Fruit fly (Drosophila melanogaster) whole organism, embryonic: ENCODE measurements around the gene CG3625.

Source experiments
- Abd-B ChIP-seq: fragments of 200-800 bp; sonication (Bioruptor generic); optimal IDR thresholded peaks from 2 replicates; lab custom pipeline; 2018; ENCODE audit warnings: missing biosample characterization, mild to moderate bottlenecking, missing genetic modification characterization, moderate library complexity
- CG10565 ChIP-seq: fragments of 200-800 bp; sonication (Bioruptor generic); optimal IDR thresholded peaks from 3 replicates; lab custom pipeline; 2016; ENCODE audit warnings: missing biosample characterization, mild to moderate bottlenecking, missing genetic modification characterization
- CG11560 ChIP-seq: fragments of 200-800 bp; sonication (Bioruptor generic); IDR thresholded peaks from 3 replicates; pipeline ENCODE4 v1.3.6; 2022; ENCODE audit warnings: missing biosample characterization, missing genetic modification characterization
- CG12744 ChIP-seq: fragments of 200-800 bp; sonication (Bioruptor generic); optimal IDR thresholded peaks from 2 replicates; lab custom pipeline; 2016; ENCODE audit warnings: missing biosample characterization, missing genetic modification characterization
- CG14667 ChIP-seq: fragments of 200-800 bp; sonication (Bioruptor generic); IDR thresholded peaks from 2 replicates; pipeline ENCODE4 v1.3.6; 2022; ENCODE audit warnings: missing biosample characterization, missing genetic modification characterization
- CG15479 ChIP-seq: fragments of 200-800 bp; sonication (Bioruptor generic); optimal IDR thresholded peaks from 3 replicates; lab custom pipeline; 2019; ENCODE audit warnings: missing biosample characterization, mild to moderate bottlenecking, missing genetic modification characterization, moderate library complexity
- CG15514 ChIP-seq: fragments of 200-800 bp; sonication (Bioruptor generic); optimal IDR thresholded peaks from 3 replicates; lab custom pipeline; 2017; ENCODE audit warnings: missing biosample characterization, missing genetic modification characterization, mild to moderate bottlenecking, moderate library complexity, missing genetic modification reagents
- CG15601 ChIP-seq: fragments of 200-800 bp; sonication (Bioruptor generic); optimal IDR thresholded peaks from 3 replicates; lab custom pipeline; 2019; ENCODE audit warnings: missing biosample characterization, mild to moderate bottlenecking, missing genetic modification characterization, moderate library complexity
- CG17186 ChIP-seq: fragments of 200-800 bp; sonication (Bioruptor generic); optimal IDR thresholded peaks from 3 replicates; lab custom pipeline; 2017; ENCODE audit warnings: missing biosample characterization, missing genetic modification reagents, missing genetic modification characterization
- CG18262 ChIP-seq: fragments of 200-800 bp; optimal IDR thresholded peaks from 3 replicates; lab custom pipeline; 2019; ENCODE audit warnings: missing biosample characterization, mild to moderate bottlenecking, missing genetic modification characterization, moderate library complexity
- CG30020 ChIP-seq: fragments of 200-800 bp; optimal IDR thresholded peaks from 2 replicates; lab custom pipeline; 2019; ENCODE audit warnings: missing biosample characterization, mild to moderate bottlenecking, missing genetic modification characterization, moderate library complexity
- CG32772 ChIP-seq: fragments of 200-800 bp; sonication (Bioruptor generic); IDR thresholded peaks from 2 replicates; pipeline ENCODE4 v1.3.6; 2022; ENCODE audit warnings: missing biosample characterization, missing genetic modification characterization
- CG3838 ChIP-seq: fragments of 200-800 bp; sonication (Bioruptor generic); optimal IDR thresholded peaks from 3 replicates; lab custom pipeline; 2016; ENCODE audit warnings: missing biosample characterization, missing genetic modification characterization
- CG6272 ChIP-seq: fragments of 200-800 bp; sonication (Bioruptor generic); IDR thresholded peaks from 2 replicates; pipeline ENCODE4 v1.3.6; 2022; ENCODE audit warnings: missing biosample characterization, missing genetic modification characterization
- CG6791 ChIP-seq: fragments of 200-800 bp; sonication (Bioruptor generic); IDR thresholded peaks from 3 replicates; pipeline ENCODE4 v1.3.6; 2022; ENCODE audit warnings: missing biosample characterization, missing genetic modification characterization; ENCODE audit not compliant: partially characterized antibody
- CG7271 ChIP-seq: fragments of 200-800 bp; sonication (Bioruptor generic); optimal IDR thresholded peaks from 2 replicates; lab custom pipeline; 2018; ENCODE audit warnings: missing biosample characterization, mild to moderate bottlenecking, missing genetic modification characterization, moderate library complexity
- D ChIP-seq, 2 experiments: fragments of 200-800 bp in 1 of 2; fragments of >200 bp in 1 of 2; sonication (Bioruptor generic) in 1 of 2; optimal IDR thresholded peaks; 2 replicates in 1 of 2; 3 replicates in 1 of 2; lab custom pipeline; 2017; ENCODE audit warnings: mild to moderate bottlenecking in 1 of 2, missing biosample characterization in 1 of 2, missing genetic modification characterization in 1 of 2, missing genetic modification reagents in 1 of 2
- D19A ChIP-seq: fragments of 200-800 bp; optimal IDR thresholded peaks from 3 replicates; lab custom pipeline; 2019; ENCODE audit warnings: missing biosample characterization, mild to moderate bottlenecking, missing genetic modification characterization, moderate library complexity
- Dek ChIP-seq: fragments of 200-800 bp; sonication (Bioruptor generic); optimal IDR thresholded peaks from 3 replicates; lab custom pipeline; 2019; ENCODE audit warnings: missing biosample characterization, mild to moderate bottlenecking, missing genetic modification characterization, moderate library complexity
- Drgx ChIP-seq: fragments of 200-800 bp; sonication (Bioruptor generic); IDR thresholded peaks from 2 replicates; pipeline ENCODE4 v1.3.6; 2022; ENCODE audit warnings: missing biosample characterization, missing genetic modification characterization
- E2f2 ChIP-seq: fragments of 200-800 bp; sonication (Bioruptor generic); IDR thresholded peaks from 2 replicates; pipeline ENCODE4 v1.3.6; 2022; ENCODE audit warnings: missing biosample characterization, missing genetic modification characterization
- H2.0 ChIP-seq: fragments of 200-800 bp; sonication (Bioruptor generic); IDR thresholded peaks from 2 replicates; pipeline ENCODE4 v1.3.6; 2022; ENCODE audit warnings: missing biosample characterization, missing genetic modification characterization
- HmgZ ChIP-seq: fragments of 200-800 bp; sonication (Bioruptor generic); optimal IDR thresholded peaks from 2 replicates; lab custom pipeline; 2018; ENCODE audit warnings: missing biosample characterization, mild to moderate bottlenecking, missing genetic modification characterization
- Hr78 ChIP-seq, 2 experiments: fragments of 200-800 bp in 1 of 2; fragments of >200 bp in 1 of 2; sonication (Bioruptor generic) in 1 of 2; optimal IDR thresholded peaks; 2 replicates each; lab custom pipeline; 2017 to 2019; ENCODE audit warnings: missing biosample characterization in 2 of 2, missing genetic modification characterization in 2 of 2, mild to moderate bottlenecking in 1 of 2, moderate library complexity in 1 of 2
- Hsf ChIP-seq: fragments of 200-800 bp; sonication (Bioruptor generic); optimal IDR thresholded peaks from 3 replicates; lab custom pipeline; 2016; ENCODE audit warnings: missing biosample characterization, missing genetic modification characterization
- NC2α ChIP-seq: fragments of 200-800 bp; sonication (Bioruptor generic); optimal IDR thresholded peaks from 2 replicates; lab custom pipeline; 2016; ENCODE audit warnings: missing biosample characterization, missing genetic modification characterization
- Side ChIP-seq: fragments of 200-800 bp; sonication (Bioruptor generic); optimal IDR thresholded peaks from 2 replicates; lab custom pipeline; 2016; ENCODE audit warnings: missing biosample characterization, missing genetic modification characterization
- Trl ChIP-seq, 3 experiments: fragments of >200 bp in 2 of 3; fragments of 200-800 bp in 1 of 3; sonication (Bioruptor generic) in 1 of 3; optimal IDR thresholded peaks; 2 replicates in 1 of 3; 3 replicates in 2 of 3; lab custom pipeline; 2016 to 2017; ENCODE audit warnings: missing biosample characterization in 1 of 3, missing genetic modification characterization in 1 of 3
- Xrp1 ChIP-seq: fragments of 200-800 bp; sonication (Bioruptor generic); IDR thresholded peaks from 2 replicates; pipeline ENCODE4 v1.3.6; 2022; ENCODE audit warnings: missing biosample characterization, missing genetic modification characterization
- ap ChIP-seq: fragments of 200-800 bp; sonication (Bioruptor generic); IDR thresholded peaks from 2 replicates; pipeline ENCODE4 v1.3.6; 2022; ENCODE audit warnings: missing biosample characterization, missing genetic modification characterization
- bigmax ChIP-seq: fragments of 200-800 bp; sonication (Bioruptor generic); optimal IDR thresholded peaks from 2 replicates; lab custom pipeline; 2018; ENCODE audit warnings: missing biosample characterization, mild to moderate bottlenecking, missing genetic modification characterization
- caup ChIP-seq: fragments of 200-800 bp; sonication (Bioruptor generic); optimal IDR thresholded peaks from 3 replicates; lab custom pipeline; 2017; ENCODE audit warnings: missing biosample characterization, mild to moderate bottlenecking, missing genetic modification characterization, moderate library complexity; ENCODE audit not compliant: severe bottlenecking
- crc ChIP-seq: fragments of 200-800 bp; sonication (Bioruptor generic); optimal IDR thresholded peaks from 2 replicates; lab custom pipeline; 2016; ENCODE audit warnings: missing biosample characterization, missing genetic modification characterization
- da ChIP-seq: fragments of 200-800 bp; sonication (Bioruptor generic); optimal IDR thresholded peaks from 2 replicates; lab custom pipeline; 2016; ENCODE audit warnings: missing biosample characterization, missing genetic modification characterization
- dati ChIP-seq: fragments of 200-800 bp; sonication (Bioruptor generic); IDR thresholded peaks from 2 replicates; pipeline ENCODE4 v1.3.6; 2022; ENCODE audit warnings: missing biosample characterization, missing genetic modification characterization
- dmrt99B ChIP-seq: fragments of 200-800 bp; sonication (Bioruptor generic); optimal IDR thresholded peaks from 2 replicates; lab custom pipeline; 2018; ENCODE audit warnings: missing biosample characterization, mild to moderate bottlenecking, missing genetic modification characterization, moderate library complexity
- fu2 ChIP-seq: fragments of 200-800 bp; sonication (Bioruptor generic); optimal IDR thresholded peaks from 2 replicates; lab custom pipeline; 2016; ENCODE audit warnings: missing biosample characterization, missing genetic modification characterization
- jumu ChIP-seq: fragments of 200-800 bp; sonication (Bioruptor generic); optimal IDR thresholded peaks from 3 replicates; lab custom pipeline; 2016; ENCODE audit warnings: missing biosample characterization, missing genetic modification characterization
- ken ChIP-seq: fragments of 200-800 bp; sonication (Bioruptor generic); IDR thresholded peaks from 3 replicates; pipeline ENCODE4 v1.3.6; 2022; ENCODE audit warnings: missing biosample characterization, missing genetic modification characterization
- lbe ChIP-seq: fragments of 200-800 bp; sonication (Bioruptor generic); optimal IDR thresholded peaks from 2 replicates; lab custom pipeline; 2016; ENCODE audit warnings: missing biosample characterization, mild to moderate bottlenecking, missing genetic modification characterization
- nau ChIP-seq: fragments of 200-800 bp; sonication (Bioruptor generic); optimal IDR thresholded peaks from 3 replicates; lab custom pipeline; 2017; ENCODE audit warnings: missing biosample characterization, mild to moderate bottlenecking, missing genetic modification characterization, missing genetic modification reagents
- oc ChIP-seq: fragments of 200-800 bp; sonication (Bioruptor generic); optimal IDR thresholded peaks from 2 replicates; lab custom pipeline; 2018; ENCODE audit warnings: missing biosample characterization, mild to moderate bottlenecking, missing genetic modification characterization, moderate library complexity
- otp ChIP-seq: fragments of 200-800 bp; sonication (Bioruptor generic); IDR thresholded peaks from 3 replicates; pipeline ENCODE4, ENCODE4 v1.3.6; 2022; ENCODE audit warnings: missing biosample characterization, missing genetic modification characterization
- repo ChIP-seq: fragments of 200-800 bp; sonication (Bioruptor generic); optimal IDR thresholded peaks from 2 replicates; lab custom pipeline; 2016; ENCODE audit warnings: missing biosample characterization, missing genetic modification characterization
- shn ChIP-seq: fragments of 200-800 bp; sonication (Bioruptor generic); optimal IDR thresholded peaks from 3 replicates; lab custom pipeline; 2016; ENCODE audit warnings: missing biosample characterization, missing genetic modification characterization
- sqz ChIP-seq: fragments of 200-800 bp; sonication (Bioruptor generic); optimal IDR thresholded peaks from 3 replicates; lab custom pipeline; 2018; ENCODE audit warnings: missing biosample characterization, mild to moderate bottlenecking, missing genetic modification characterization
- tap ChIP-seq: fragments of 200-800 bp; optimal IDR thresholded peaks from 3 replicates; lab custom pipeline; 2019; ENCODE audit warnings: missing biosample characterization, mild to moderate bottlenecking, missing genetic modification characterization, moderate library complexity
- tna ChIP-seq: fragments of 200-800 bp; sonication (Bioruptor generic); IDR thresholded peaks from 2 replicates; pipeline ENCODE4 v1.3.6; 2022; ENCODE audit warnings: missing biosample characterization, missing genetic modification characterization; ENCODE audit not compliant: partially characterized antibody
- z ChIP-seq: fragments of 200-800 bp; sonication (Bioruptor generic); IDR thresholded peaks from 3 replicates; pipeline ENCODE4 v1.3.6; 2022; ENCODE audit warnings: missing biosample characterization, missing genetic modification characterization
- zen ChIP-seq: fragments of 200-800 bp; sonication (Bioruptor generic); optimal IDR thresholded peaks from 3 replicates; lab custom pipeline; 2018; ENCODE audit warnings: missing biosample characterization, mild to moderate bottlenecking, missing genetic modification characterization, moderate library complexity

The CG3625 gene

DNA sequence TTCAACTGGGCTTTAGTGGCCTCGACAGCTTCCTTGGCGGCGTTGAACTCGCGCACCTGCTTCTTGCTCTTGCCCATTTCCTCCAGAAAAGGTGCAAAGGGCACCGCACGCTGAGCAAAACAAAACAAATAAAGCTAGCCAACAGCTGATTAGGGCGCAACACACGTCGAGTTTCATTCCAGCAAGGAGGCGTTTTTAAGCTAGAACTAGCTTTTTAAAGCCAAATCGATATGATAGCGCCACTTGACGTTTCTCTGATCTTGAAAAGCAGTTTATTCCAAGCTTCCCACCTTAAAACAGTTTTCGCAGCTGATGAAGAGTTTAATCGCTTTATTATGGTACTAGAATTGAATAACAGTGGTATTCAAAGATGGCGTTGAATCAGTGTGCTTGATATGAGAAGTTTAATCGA, 8.5 kb downstream of the CG3625 start, which contains the start of gene CG11601 (continued):
- TF ChIP-seq CG30020 (peak; percentile 15), shn (GFP tag; lab: Kevin White, UChicago) (peak; percentile 56), fu2 (peak; percentile 39), tap (tag; lab: Kevin White, UChicago) (no peak), CG17186 (GFP tag; lab: Kevin White, UChicago) (no peak), tna (GFP tag; lab: Robert Waterston, UW) (no peak), dmrt99B (tag; lab: Kevin White, UChicago) (no peak), D19A (tag; lab: Kevin White, UChicago) (no peak), CG15479 (GFP tag; lab: Kevin White, UChicago) (no peak), z (GFP tag; lab: Robert Waterston, UW) (no peak), CG12744 (GFP tag; lab: Kevin White, UChicago) (no peak), CG18262 (tag; lab: Kevin White, UChicago) (peak; percentile 2), CG32772 (GFP tag; lab: Robert Waterston, UW) (0 out of 2 replicates have a peak, but pooled peaks have one; percentile 22), Hsf (GFP tag; lab: Kevin White, UChicago) (peak; percentile 49), repo (no peak), crc (no peak), Hr78 (GFP tag; optimal IDR thresholded peaks at IDR 0.05; lab: Kevin White, UChicago) (peak in 1 of 2 experiments; percentile 1), lbe (GFP tag; lab: Kevin White, UChicago) (no peak), CG15514 (peak; percentile 80), Side (peak; percentile 10), nau (GFP tag; lab: Kevin White, UChicago) (no peak), Dek (no peak), sqz (GFP tag; lab: Kevin White, UChicago) (no peak), Drgx (GFP tag; lab: Robert Waterston, UW) (no peak), CG15601 (tag; lab: Kevin White, UChicago) (peak; percentile 16), NC2α (GFP tag; lab: Kevin White, UChicago) (no peak), CG3838 (GFP tag; lab: Kevin White, UChicago) (no peak), D (optimal IDR thresholded peaks at IDR 0.05; lab: Kevin White, UChicago) (no peak), D (GFP tag; optimal IDR thresholded peaks at IDR 0.05; lab: Kevin White, UChicago) (no peak), Xrp1 (GFP tag; lab: Robert Waterston, UW) (peak; percentile 52; the same call in 1 of the 2 replicates), E2f2 (GFP tag; lab: Robert Waterston, UW) (peak; percentile 72), CG14667 (GFP tag; lab: Robert Waterston, UW) (no peak), ap (GFP tag; lab: Robert Waterston, UW) (no peak), CG11560 (tag; lab: Robert Waterston, UW) (no peak), otp (no peak), H2.0 (no peak), oc (no peak), CG10565 (GFP tag; lab: Kevin White, UChicago) (no peak), bigmax (GFP tag; lab: Kevin White, UChicago) (no peak), CG7271 (no peak), zen (tag; lab: Kevin White, UChicago) (no peak), da (GFP tag; lab: Kevin White, UChicago) (no peak), Trl (optimal IDR thresholded peaks at IDR 0.05; lab: Kevin White, UChicago) (no peak), Trl (GFP tag; optimal IDR thresholded peaks at IDR 0.05; lab: Kevin White, UChicago) (peak; percentile 5), CG6791 (no peak), CG6272 (GFP tag; lab: Robert Waterston, UW) (peak; percentile 34; the same call in 1 of the 2 replicates), jumu (GFP tag; lab: Kevin White, UChicago) (no peak), dati (GFP tag; lab: Robert Waterston, UW) (no peak), HmgZ (peak; percentile 55), Abd-B (GFP tag; lab: Kevin White, UChicago) (peak; percentile 44), ken (peak; percentile 63; the same call in 2 of the 3 replicates), caup (no peak)
